Fruit fly (Drosophila melanogaster) whole organism, wandering third instar larva: Measurements from ENCODE around the gene Sumo.

Source experiments
- CG32264 ChIP-seq: fragments of 200-800 bp; sonication (Bioruptor generic); optimal IDR thresholded peaks from 2 replicates; lab custom pipeline; 2016; ENCODE audit warnings: missing biosample characterization, missing genetic modification characterization
- CrebA ChIP-seq: fragments of 200-800 bp; sonication (Bioruptor generic); optimal IDR thresholded peaks from 2 replicates; lab custom pipeline; 2016; ENCODE audit warnings: missing biosample characterization, mild to moderate bottlenecking, missing genetic modification characterization, borderline replicate concordance
- Dfd ChIP-seq: fragments of >200 bp; optimal IDR thresholded peaks from 2 replicates; lab custom pipeline; 2017; ENCODE audit warnings: missing biosample characterization, missing genetic modification characterization
- GATAd ChIP-seq: sonication (Bioruptor generic); optimal IDR thresholded peaks from 2 replicates; lab custom pipeline; 2016; ENCODE audit warnings: missing biosample characterization, missing genetic modification characterization
- Jra ChIP-seq: sonication (Bioruptor generic); optimal IDR thresholded peaks from 2 replicates; lab custom pipeline; 2016; ENCODE audit warnings: missing biosample characterization, missing genetic modification characterization
- OdsH ChIP-seq: fragments of 200-800 bp; sonication (Bioruptor generic); optimal IDR thresholded peaks from 2 replicates; lab custom pipeline; 2016; ENCODE audit warnings: missing biosample characterization, mild to moderate bottlenecking, missing genetic modification characterization
- brk ChIP-seq: fragments of 200-800 bp; sonication (Bioruptor generic); optimal IDR thresholded peaks from 2 replicates; lab custom pipeline; 2016; ENCODE audit warnings: missing biosample characterization, mild to moderate bottlenecking, missing genetic modification characterization
- pan ChIP-seq: fragments of >200 bp; optimal IDR thresholded peaks from 2 replicates; lab custom pipeline; 2017
- psq ChIP-seq: fragments of 200-800 bp; sonication (Bioruptor generic); optimal IDR thresholded peaks from 3 replicates; lab custom pipeline; 2017; ENCODE audit warnings: missing biosample characterization, mild to moderate bottlenecking, missing genetic modification characterization, moderate library complexity
- tai ChIP-seq: sonication (Bioruptor generic); optimal IDR thresholded peaks from 2 replicates; lab custom pipeline; 2016; ENCODE audit warnings: missing biosample characterization, missing genetic modification characterization
- usp ChIP-seq: fragments of >200 bp; optimal IDR thresholded peaks from 2 replicates; lab custom pipeline; 2017; ENCODE audit warnings: missing biosample characterization, missing genetic modification characterization
- woc ChIP-seq: sonication (Bioruptor generic); optimal IDR thresholded peaks from 2 replicates; lab custom pipeline; 2016; ENCODE audit warnings: missing biosample characterization, mild to moderate bottlenecking, missing genetic modification characterization

DNA sequence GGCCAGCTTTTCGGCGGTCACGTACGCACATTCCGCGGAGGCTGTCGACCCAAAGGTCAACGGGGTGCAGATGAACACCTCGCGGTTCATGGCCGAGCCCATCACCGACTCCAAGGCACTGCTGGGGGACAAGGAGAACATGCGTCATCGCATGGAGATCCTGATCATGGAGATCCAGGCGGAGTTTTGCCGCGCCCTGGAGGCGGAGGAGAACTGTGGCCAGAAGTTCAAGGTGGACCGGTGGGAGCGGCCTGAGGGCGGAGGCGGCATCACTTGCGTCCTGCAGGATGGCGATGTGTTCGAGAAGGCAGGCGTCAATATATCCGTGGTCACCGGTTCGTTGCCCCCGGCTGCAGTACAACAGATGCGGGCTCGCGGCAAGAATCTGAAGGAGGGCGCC lies 2.8 kb downstream of the Sumo start:
- TF ChIP-seq Jra (GFP tag; lab: Kevin White, UChicago) (no peak), OdsH (no peak), tai (no peak), pan (lab: Kevin White, UChicago) (no peak), usp (GFP tag; lab: Kevin White, UChicago) (no peak), woc (no peak), GATAd (GFP tag; lab: Kevin White, UChicago) (no peak), brk (GFP tag; lab: Kevin White, UChicago) (no peak), CG32264 (no peak), psq (GFP tag; lab: Kevin White, UChicago) (no peak), Dfd (GFP tag; lab: Kevin White, UChicago) (no peak), CrebA (GFP tag; lab: Kevin White, UChicago) (no peak)
